Fruit fly (Drosophila melanogaster): Measurements from ENCODE around the gene CG6071.

The CG6071 gene

DNA sequence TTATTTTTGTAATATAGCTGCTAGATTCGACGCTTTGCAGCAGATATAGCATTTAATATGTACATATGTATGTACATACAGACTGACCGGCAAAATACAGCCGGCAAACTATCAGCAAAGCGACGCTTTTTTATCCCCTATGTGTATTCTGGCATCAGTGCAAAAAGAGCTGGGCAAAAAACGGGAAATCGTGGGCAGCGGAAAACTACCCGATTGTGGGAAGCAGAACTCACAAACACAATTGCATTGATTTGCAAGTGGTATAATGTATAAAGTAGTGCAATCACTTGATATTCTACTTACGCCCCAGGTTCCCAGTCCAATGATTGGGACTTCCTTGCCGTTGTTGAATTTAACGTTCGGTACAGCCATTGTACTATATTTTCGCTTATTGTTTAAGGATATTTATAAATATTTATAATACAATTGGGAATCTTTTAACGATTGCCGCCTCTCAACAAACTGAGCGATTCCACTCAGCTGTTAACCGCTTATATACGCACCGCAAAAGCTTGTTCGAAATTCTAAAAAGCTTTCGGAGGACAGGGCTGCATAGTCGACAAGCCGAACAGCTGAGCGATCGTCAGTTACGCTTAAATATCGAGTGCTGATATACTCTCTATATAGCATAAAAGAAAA is 22.5 kb downstream of the CG6071 start (continued):
- TF ChIP-seq ttk (GFP tag; IDR thresholded peaks at IDR 0.05): no peak
- no peak for TF ChIP-seq Meics (GFP tag; optimal IDR thresholded peaks at IDR 0.05)
- no peak for TF ChIP-seq Vsx1 (GFP tag; optimal IDR thresholded peaks at IDR 0.05)
- no peak for TF ChIP-seq CG30431 (GFP tag; optimal IDR thresholded peaks at IDR 0.05)
- peak; percentile 31; the same call in 1 of the 2 replicates for TF ChIP-seq Bgb (GFP tag; IDR thresholded peaks at IDR 0.05; ENCODE audit: partially characterized antibody)
- TF ChIP-seq Max (GFP tag; optimal IDR thresholded peaks at IDR 0.05): no peak
- no peak for TF ChIP-seq CG17359 (tag; optimal IDR thresholded peaks at IDR 0.05)
- TF ChIP-seq Fer1 (GFP tag; optimal IDR thresholded peaks at IDR 0.05): peak; percentile 20
- TF ChIP-seq Doc2 (GFP tag; IDR thresholded peaks at IDR 0.05): no peak
- TF ChIP-seq MESR4 (GFP tag; optimal IDR thresholded peaks at IDR 0.05): no peak
- TF ChIP-seq CG33557 (GFP tag; optimal IDR thresholded peaks at IDR 0.05): no peak
- TF ChIP-seq mirr (GFP tag; optimal IDR thresholded peaks at IDR 0.05): no peak
- TF ChIP-seq CG4730 (GFP tag; IDR thresholded peaks at IDR 0.05): no peak
- TF ChIP-seq sens (GFP tag): peak; percentile 46
- no peak for TF ChIP-seq CG10147 (GFP tag; optimal IDR thresholded peaks at IDR 0.05)
- no peak for TF ChIP-seq CHES-1-like (GFP tag; optimal IDR thresholded peaks at IDR 0.05)
- no peak for TF ChIP-seq CG17385 (GFP tag; optimal IDR thresholded peaks at IDR 0.05)
- no peak for TF ChIP-seq CG11723 (GFP tag; optimal IDR thresholded peaks at IDR 0.05)
- no peak for TF ChIP-seq croc (GFP tag; conservative IDR thresholded peaks at IDR 0.05)
- TF ChIP-seq nerfin-2 (GFP tag; IDR thresholded peaks at IDR 0.05; ENCODE audit: partially characterized antibody): no peak
- TF ChIP-seq gcm2 (GFP tag; optimal IDR thresholded peaks at IDR 0.05): no peak
- no peak for TF ChIP-seq hth (optimal IDR thresholded peaks at IDR 0.05)
- TF ChIP-seq CG12391 (tag; optimal IDR thresholded peaks at IDR 0.05): no peak
- TF ChIP-seq CG7928 (GFP tag; optimal IDR thresholded peaks at IDR 0.05): peak; percentile 94
- TF ChIP-seq CG2875 (GFP tag; optimal IDR thresholded peaks at IDR 0.05): no peak
- TF ChIP-seq fru (optimal IDR thresholded peaks at IDR 0.05): no peak
- TF ChIP-seq twi (tag; optimal IDR thresholded peaks at IDR 0.05): no peak
- peak; percentile 5 for TF ChIP-seq CG13296 (GFP tag; optimal IDR thresholded peaks at IDR 0.05)
- no peak for TF ChIP-seq dmrt99B (tag; optimal IDR thresholded peaks at IDR 0.05)
- no peak for TF ChIP-seq CG7963 (GFP tag; IDR thresholded peaks at IDR 0.05; ENCODE audit: partially characterized antibody)
- TF ChIP-seq btn (GFP tag; optimal IDR thresholded peaks at IDR 0.05): no peak
- no peak for TF ChIP-seq ind (GFP tag; optimal IDR thresholded peaks at IDR 0.05)
- TF ChIP-seq az2 (GFP tag; optimal IDR thresholded peaks at IDR 0.05): no peak

DNA sequence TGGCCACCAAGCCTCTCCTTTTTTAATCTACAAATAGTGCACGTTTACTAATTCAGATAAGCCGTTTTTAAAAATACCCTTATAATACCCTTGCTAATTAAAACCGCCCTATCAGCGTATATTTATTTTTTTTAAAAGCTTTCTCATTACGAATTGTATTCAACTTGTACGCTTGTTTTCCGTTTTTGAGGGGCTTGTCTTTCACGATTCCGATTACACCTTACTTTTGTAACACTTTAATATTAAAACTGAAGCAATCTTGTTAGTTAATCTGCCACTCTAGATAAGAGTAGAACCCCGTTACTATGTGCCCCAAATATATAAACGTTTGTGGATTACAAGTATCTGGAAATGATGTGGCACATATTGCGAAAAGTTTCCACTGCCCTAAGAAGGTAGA is 23.1 kb downstream of the CG6071 start:
- TF ChIP-seq cato (GFP tag; optimal IDR thresholded peaks at IDR 0.05; ENCODE audit: borderline replicate concordance) (no peak), Gug (GFP tag; IDR thresholded peaks at IDR 0.05) (no peak), Antp (GFP tag; optimal IDR thresholded peaks at IDR 0.05) (no peak), sens (GFP tag) (peak; percentile 2), Pdp1 (GFP tag; optimal IDR thresholded peaks at IDR 0.05) (peak in 1 of 2 experiments; percentile 13), NFAT (GFP tag; IDR thresholded peaks at IDR 0.05) (no peak), ranshi (GFP tag; IDR thresholded peaks at IDR 0.05) (no peak), Vsx1 (GFP tag; optimal IDR thresholded peaks at IDR 0.05) (peak; percentile 0), CG3163 (GFP tag; optimal IDR thresholded peaks at IDR 0.05) (no peak), CG34376 (GFP tag; optimal IDR thresholded peaks at IDR 0.05) (peak; percentile 23), mirr (GFP tag; optimal IDR thresholded peaks at IDR 0.05) (peak; percentile 51), CG16813 (GFP tag; IDR thresholded peaks at IDR 0.05; ENCODE audit: partially characterized antibody) (no peak), D19A (tag; optimal IDR thresholded peaks at IDR 0.05) (peak; percentile 41), gce (GFP tag; IDR thresholded peaks at IDR 0.05) (no peak), sug (tag; optimal IDR thresholded peaks at IDR 0.05) (peak; percentile 44), fu2 (GFP tag; optimal IDR thresholded peaks at IDR 0.05) (no peak), CG10267 (tag; optimal IDR thresholded peaks at IDR 0.05) (no peak), CG18619 (GFP tag; optimal IDR thresholded peaks at IDR 0.05) (no peak), exex (tag; optimal IDR thresholded peaks at IDR 0.05) (peak; percentile 83)
